Fruit fly (Drosophila melanogaster) whole organism: ENCODE data around the gene CG43401.

ENCODE experiments used
- CG8478 ChIP-seq: fragments of >200 bp; optimal IDR thresholded peaks from 2 replicates; lab custom pipeline; 2018; ENCODE audit warnings: inconsistent platforms
- Dll ChIP-seq: fragments of >200 bp; optimal IDR thresholded peaks from 2 replicates; lab custom pipeline; 2017
- EcR ChIP-seq, 2 experiments: fragments of >200 bp; optimal IDR thresholded peaks; 2 replicates each; lab custom pipeline; 2017; ENCODE audit warnings: missing biosample characterization in 2 of 2, missing genetic modification characterization in 2 of 2, missing genetic modification reagents in 2 of 2
- pan ChIP-seq: fragments of >200 bp; optimal IDR thresholded peaks from 2 replicates; lab custom pipeline; 2017
- psq ChIP-seq: fragments of >200 bp; optimal IDR thresholded peaks from 2 replicates; lab custom pipeline; 2017
- usp ChIP-seq: fragments of >200 bp; optimal IDR thresholded peaks from 2 replicates; lab custom pipeline; 2017; ENCODE audit warnings: missing biosample characterization, missing genetic modification characterization, mixed read lengths

DNA sequence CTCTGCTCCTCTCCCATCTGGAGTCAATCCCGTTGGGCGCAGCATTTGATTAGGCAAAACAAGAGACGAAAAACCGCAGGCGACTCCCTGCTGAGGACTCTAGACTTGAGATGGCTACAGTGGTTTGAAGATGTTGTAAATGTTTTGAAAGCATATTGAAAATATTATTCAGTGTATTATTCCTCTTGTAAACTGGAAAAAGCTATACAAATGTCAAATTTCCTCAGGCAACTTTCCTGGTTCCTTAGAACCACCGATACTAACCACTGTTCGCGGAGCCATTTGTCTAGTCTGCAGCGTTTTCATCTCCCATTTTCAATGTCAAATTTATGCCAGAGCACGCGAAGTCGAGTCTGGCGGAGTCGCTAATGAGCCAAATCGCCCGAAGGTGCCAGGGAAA is 25.5 kb upstream of the CG43401 start:
- TF ChIP-seq usp (GFP tag; lab: Kevin White, UChicago), result no peak
- TF ChIP-seq Dll (lab: Kevin White, UChicago), result no peak
- TF ChIP-seq EcR (GFP tag; optimal IDR thresholded peaks at IDR 0.05; lab: Kevin White, UChicago), result no peak
- TF ChIP-seq pan (lab: Kevin White, UChicago), result no peak
- no peak for TF ChIP-seq psq (lab: Kevin White, UChicago)
- no peak for TF ChIP-seq CG8478
